Fruit fly (Drosophila melanogaster) whole organism, prepupa: ENCODE data around the gene dati.

Experiments used
- CG10631 ChIP-seq: fragments of 200-800 bp; sonication (Bioruptor generic); optimal IDR thresholded peaks from 2 replicates; lab custom pipeline; 2016; ENCODE audit warnings: missing biosample characterization, missing genetic modification characterization
- CG10669 ChIP-seq: fragments of 200-800 bp; sonication (Bioruptor generic); optimal IDR thresholded peaks from 3 replicates; lab custom pipeline; 2018; ENCODE audit warnings: missing biosample characterization, mild to moderate bottlenecking, missing genetic modification characterization, moderate library complexity
- CG11294 ChIP-seq: fragments of 200-800 bp; sonication (Bioruptor generic); IDR thresholded peaks from 2 replicates; pipeline ENCODE4 v1.3.6; 2022; ENCODE audit warnings: missing biosample characterization, missing genetic modification characterization
- CG11762 ChIP-seq: fragments of 200-800 bp; sonication (Bioruptor generic); optimal IDR thresholded peaks from 3 replicates; lab custom pipeline; 2016; ENCODE audit warnings: missing biosample characterization, missing genetic modification characterization; ENCODE audit not compliant: insufficient read depth
- CG16779 ChIP-seq: fragments of 200-800 bp; sonication (Bioruptor generic); optimal IDR thresholded peaks from 3 replicates; lab custom pipeline; 2017; ENCODE audit warnings: missing biosample characterization, mild to moderate bottlenecking, missing genetic modification characterization
- CG31627 ChIP-seq: fragments of 200-800 bp; sonication (Bioruptor generic); optimal IDR thresholded peaks from 3 replicates; lab custom pipeline; 2016; ENCODE audit warnings: missing biosample characterization, missing genetic modification characterization
- CG32006 ChIP-seq: fragments of 200-800 bp; sonication (Bioruptor generic); optimal IDR thresholded peaks from 3 replicates; lab custom pipeline; 2017; ENCODE audit warnings: missing biosample characterization, mild to moderate bottlenecking, missing genetic modification characterization
- CG34406 ChIP-seq: fragments of 200-800 bp; sonication (Bioruptor generic); optimal IDR thresholded peaks from 3 replicates; lab custom pipeline; 2016; ENCODE audit warnings: missing biosample characterization, missing genetic modification characterization
- CG3919 ChIP-seq: fragments of 200-800 bp; sonication (Bioruptor generic); optimal IDR thresholded peaks from 3 replicates; lab custom pipeline; 2016; ENCODE audit warnings: missing biosample characterization, missing genetic modification characterization
- CG4318 ChIP-seq: fragments of 200-800 bp; sonication (Bioruptor generic); optimal IDR thresholded peaks from 3 replicates; lab custom pipeline; 2017; ENCODE audit warnings: missing biosample characterization, mild to moderate bottlenecking, missing genetic modification characterization
- CG6163 ChIP-seq: fragments of 200-800 bp; sonication (Bioruptor generic); IDR thresholded peaks from 3 replicates; pipeline ENCODE4 v1.3.6; 2022; ENCODE audit warnings: missing biosample characterization, missing genetic modification characterization
- CG6792 ChIP-seq: fragments of 200-800 bp; sonication (Bioruptor generic); optimal IDR thresholded peaks from 3 replicates; lab custom pipeline; 2016; ENCODE audit warnings: missing biosample characterization, missing genetic modification characterization
- CG6808 ChIP-seq: fragments of 200-800 bp; sonication (Bioruptor generic); optimal IDR thresholded peaks from 3 replicates; lab custom pipeline; 2017; ENCODE audit warnings: missing biosample characterization, missing genetic modification characterization, mild to moderate bottlenecking, moderate library complexity, missing genetic modification reagents
- CG7368 ChIP-seq: fragments of 200-800 bp; sonication (Bioruptor generic); optimal IDR thresholded peaks from 3 replicates; lab custom pipeline; 2016; ENCODE audit warnings: missing biosample characterization, missing genetic modification characterization
- CG8119 ChIP-seq: fragments of 200-800 bp; sonication (Bioruptor generic); IDR thresholded peaks from 3 replicates; pipeline ENCODE4 v1.3.6; 2022; ENCODE audit warnings: missing biosample characterization, missing genetic modification characterization
- CG9139 ChIP-seq: fragments of 200-800 bp; sonication (Bioruptor generic); optimal IDR thresholded peaks from 3 replicates; lab custom pipeline; 2017; ENCODE audit warnings: missing biosample characterization, mild to moderate bottlenecking, missing genetic modification characterization
- Eip75B ChIP-seq: fragments of 200-800 bp; sonication (Bioruptor generic); optimal IDR thresholded peaks from 3 replicates; lab custom pipeline; 2016; ENCODE audit warnings: missing biosample characterization, missing genetic modification characterization
- Eip93F ChIP-seq: fragments of 200-800 bp; sonication (Bioruptor generic); optimal IDR thresholded peaks from 2 replicates; lab custom pipeline; 2016; ENCODE audit warnings: missing biosample characterization, mild to moderate bottlenecking, missing genetic modification characterization
- Ets21C ChIP-seq: fragments of 200-800 bp; sonication (Bioruptor generic); optimal IDR thresholded peaks from 3 replicates; lab custom pipeline; 2016; ENCODE audit warnings: missing biosample characterization, missing genetic modification characterization
- Ets96B ChIP-seq: fragments of 200-800 bp; optimal IDR thresholded peaks from 2 replicates; lab custom pipeline; 2019; ENCODE audit warnings: missing biosample characterization, mild to moderate bottlenecking, missing genetic modification characterization, moderate library complexity
- Hr38 ChIP-seq: sonication (Bioruptor generic); optimal IDR thresholded peaks from 2 replicates; lab custom pipeline; 2016; ENCODE audit warnings: missing biosample characterization, missing genetic modification characterization
- Hr4 ChIP-seq: fragments of 200-800 bp; sonication (Bioruptor generic); optimal IDR thresholded peaks from 3 replicates; lab custom pipeline; 2016; ENCODE audit warnings: missing biosample characterization, missing genetic modification characterization
- Lpt ChIP-seq: fragments of 200-800 bp; sonication (Bioruptor generic); optimal IDR thresholded peaks from 3 replicates; lab custom pipeline; 2016; ENCODE audit warnings: missing biosample characterization, missing genetic modification characterization
- Met ChIP-seq: fragments of 200-800 bp; sonication (Bioruptor generic); optimal IDR thresholded peaks from 3 replicates; lab custom pipeline; 2016; ENCODE audit warnings: missing biosample characterization, missing genetic modification characterization
- OdsH ChIP-seq: fragments of 200-800 bp; sonication (Bioruptor generic); optimal IDR thresholded peaks from 3 replicates; lab custom pipeline; 2016; ENCODE audit warnings: missing biosample characterization, missing genetic modification characterization
- Smox ChIP-seq: fragments of 200-800 bp; sonication (Bioruptor generic); optimal IDR thresholded peaks from 3 replicates; lab custom pipeline; 2016; ENCODE audit warnings: missing biosample characterization, missing genetic modification characterization
- Sox14 ChIP-seq: fragments of 200-800 bp; sonication (Bioruptor generic); optimal IDR thresholded peaks from 3 replicates; lab custom pipeline; 2016; ENCODE audit warnings: missing biosample characterization, missing genetic modification characterization
- achi ChIP-seq: fragments of 200-800 bp; sonication (Bioruptor generic); optimal IDR thresholded peaks from 3 replicates; lab custom pipeline; 2016; ENCODE audit warnings: missing biosample characterization, missing genetic modification characterization
- dac ChIP-seq: fragments of 200-800 bp; sonication (Bioruptor generic); optimal IDR thresholded peaks from 2 replicates; lab custom pipeline; 2017; ENCODE audit warnings: missing biosample characterization, mild to moderate bottlenecking, missing genetic modification characterization
- dsx ChIP-seq: fragments of 200-800 bp; optimal IDR thresholded peaks from 3 replicates; lab custom pipeline; 2019; ENCODE audit warnings: missing biosample characterization, mild to moderate bottlenecking, missing genetic modification characterization, moderate library complexity; ENCODE audit not compliant: poor library complexity, severe bottlenecking
- esn ChIP-seq: fragments of 200-800 bp; sonication (Bioruptor generic); optimal IDR thresholded peaks from 2 replicates; lab custom pipeline; 2016; ENCODE audit warnings: missing biosample characterization, mild to moderate bottlenecking, missing genetic modification characterization, moderate library complexity
- fkh ChIP-seq: fragments of 200-800 bp; sonication (Bioruptor generic); optimal IDR thresholded peaks from 3 replicates; lab custom pipeline; 2017; ENCODE audit warnings: missing biosample characterization, mild to moderate bottlenecking, missing genetic modification characterization, moderate library complexity
- lz ChIP-seq: fragments of 200-800 bp; sonication (Bioruptor generic); optimal IDR thresholded peaks from 3 replicates; lab custom pipeline; 2016; ENCODE audit warnings: missing biosample characterization, missing genetic modification characterization
- pdm3 ChIP-seq: fragments of 200-800 bp; sonication (Bioruptor generic); optimal IDR thresholded peaks from 3 replicates; lab custom pipeline; 2016; ENCODE audit warnings: missing biosample characterization, missing genetic modification characterization
- spab ChIP-seq: fragments of 200-800 bp; sonication (Bioruptor generic); optimal IDR thresholded peaks from 2 replicates; lab custom pipeline; 2017; ENCODE audit warnings: missing biosample characterization, mild to moderate bottlenecking, missing genetic modification characterization, missing genetic modification reagents
- svp ChIP-seq: fragments of 200-800 bp; sonication (Bioruptor generic); peaks from one replicate; lab custom pipeline; 2016; ENCODE audit warnings: missing biosample characterization, missing genetic modification characterization
- vri ChIP-seq: fragments of 200-800 bp; sonication (Bioruptor generic); optimal IDR thresholded peaks from 3 replicates; lab custom pipeline; 2016; ENCODE audit warnings: missing biosample characterization, mild to moderate bottlenecking, missing genetic modification characterization

Gene dati

DNA sequence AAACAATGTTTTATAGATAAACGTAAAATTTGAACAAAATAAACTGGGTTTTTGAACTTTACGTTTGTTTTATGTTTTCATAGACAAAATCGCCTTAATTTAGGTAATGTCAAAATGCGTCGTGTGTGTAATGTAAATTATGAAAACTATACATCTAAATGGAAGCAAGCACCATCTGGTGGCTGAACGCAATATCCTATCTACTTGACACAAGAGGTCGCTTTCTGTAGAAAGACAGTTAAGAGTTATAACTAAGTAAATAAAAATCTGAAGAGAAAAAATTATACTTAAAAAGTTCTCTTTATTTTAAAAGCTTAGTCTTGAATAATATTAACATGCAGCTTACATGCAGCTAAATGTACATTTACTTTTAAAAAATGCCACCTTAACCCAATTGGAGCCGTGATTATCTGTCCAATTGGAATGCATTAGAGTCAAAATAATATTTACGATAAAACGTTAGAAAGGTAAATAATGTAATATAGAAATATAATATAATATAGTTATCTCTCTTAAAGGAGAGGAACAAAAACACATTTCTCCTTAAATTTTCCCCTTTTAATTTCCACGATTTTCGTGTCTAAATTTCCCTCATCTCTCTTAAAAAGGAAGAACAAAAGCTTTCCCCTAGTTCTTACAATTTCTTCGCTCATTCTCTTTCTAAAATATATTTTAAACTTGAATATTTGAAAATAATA, 29.4 kb upstream of the dati start (continued):
- no peak for TF ChIP-seq spab (GFP tag; lab: Kevin White, UChicago)
- peak; percentile 69 for TF ChIP-seq achi (GFP tag; lab: Kevin White, UChicago)
- peak; percentile 91 for TF ChIP-seq CG31627 (GFP tag; lab: Kevin White, UChicago)
- peak; percentile 99 for TF ChIP-seq fkh (GFP tag; lab: Kevin White, UChicago)
- peak; percentile 86 for TF ChIP-seq OdsH (GFP tag; lab: Kevin White, UChicago)
- TF ChIP-seq vri (GFP tag; lab: Kevin White, UChicago) = no peak
- peak; percentile 65 for TF ChIP-seq Smox (GFP tag; lab: Kevin White, UChicago)
- peak; percentile 92 for TF ChIP-seq CG3919 (GFP tag; lab: Kevin White, UChicago)
- peak; percentile 89 for TF ChIP-seq lz
- TF ChIP-seq, all 60 proteins: peak for 41

DNA sequence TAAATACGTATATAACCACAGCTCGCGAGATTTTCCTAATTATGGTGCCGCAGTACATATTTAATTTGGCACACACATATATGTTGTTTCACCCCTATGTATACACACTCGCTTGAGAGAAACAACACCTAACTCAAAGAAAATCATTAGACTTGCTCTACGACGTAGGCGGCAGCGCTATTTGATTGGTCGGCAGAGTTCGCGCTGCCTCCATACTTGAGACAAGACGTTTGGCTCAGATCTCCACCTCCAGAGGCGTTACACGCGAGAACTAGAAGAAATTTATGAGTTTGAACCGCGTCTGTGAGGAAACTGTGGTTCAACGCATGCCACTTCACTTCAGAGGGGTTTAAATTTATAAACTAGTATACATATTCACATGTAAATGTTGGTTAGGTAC, 27.9 kb upstream of the dati start:
- TF ChIP-seq Smox (GFP tag; lab: Kevin White, UChicago) (no peak), CG6808 (GFP tag; lab: Kevin White, UChicago) (no peak)

DNA sequence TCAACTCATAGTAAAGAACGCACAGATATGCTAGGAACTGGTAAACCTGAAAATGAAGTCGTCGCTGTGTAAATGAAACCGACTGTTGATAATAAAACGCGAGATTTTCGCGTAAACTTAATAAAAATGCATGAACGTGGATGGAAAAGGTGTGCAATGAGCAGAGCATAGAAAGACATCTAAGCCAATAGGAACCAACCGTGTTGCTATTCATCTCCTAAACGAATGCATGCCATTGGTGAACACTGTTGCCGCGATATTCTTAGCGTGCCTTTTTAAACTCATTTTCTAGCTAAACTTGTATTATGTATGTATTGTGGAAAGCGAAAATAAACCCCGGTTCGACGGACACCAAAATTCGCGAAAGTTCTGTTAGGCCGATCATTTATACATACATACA, 26.4 kb upstream of the dati start:
- TF ChIP-seq Hr4 = no peak
- no peak for TF ChIP-seq Hr38 (GFP tag; lab: Kevin White, UChicago)
- TF ChIP-seq CG9139 (GFP tag; lab: Kevin White, UChicago) = no peak
- no peak for TF ChIP-seq CG32006
- TF ChIP-seq CG31627 (GFP tag; lab: Kevin White, UChicago) = no peak
- no peak for TF ChIP-seq Eip93F (GFP tag; lab: Kevin White, UChicago)
- no peak for TF ChIP-seq CG7368 (GFP tag; lab: Kevin White, UChicago)
- no peak for TF ChIP-seq pdm3 (GFP tag; lab: Kevin White, UChicago)
- TF ChIP-seq dsx (GFP tag; lab: Kevin White, UChicago) = no peak
- no peak for TF ChIP-seq Met (GFP tag; lab: Kevin White, UChicago)
- TF ChIP-seq CG6163 = no peak
- no peak for TF ChIP-seq CG10669 (GFP tag; lab: Kevin White, UChicago)
- no peak for TF ChIP-seq esn (GFP tag; lab: Kevin White, UChicago)
- no peak for TF ChIP-seq CG16779 (tag; lab: Kevin White, UChicago)
- no peak for TF ChIP-seq CG8119 (GFP tag; lab: Robert Waterston, UW)

DNA sequence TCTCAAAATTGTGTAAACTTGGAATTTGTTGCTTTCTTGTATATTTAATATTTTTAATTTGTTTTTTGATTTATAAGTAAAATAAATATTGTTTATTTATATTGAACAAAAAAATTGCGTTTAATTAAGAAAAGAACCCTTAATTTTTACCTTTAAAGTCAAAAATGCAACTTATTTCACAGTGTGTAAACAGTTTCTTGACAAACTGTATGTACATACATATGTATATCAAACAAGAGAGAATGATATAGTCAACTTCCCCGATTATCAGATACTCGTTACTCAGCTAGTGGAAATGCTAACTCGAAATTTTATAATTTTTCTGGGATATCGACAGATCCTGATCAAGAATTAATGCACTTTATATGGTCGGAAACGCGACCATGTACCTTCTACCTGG, 25.6 kb upstream of the dati start:
- TF ChIP-seq Eip93F (GFP tag; lab: Kevin White, UChicago) (no peak), Met (GFP tag; lab: Kevin White, UChicago) (no peak), Eip75B (no peak), Ets96B (tag; lab: Kevin White, UChicago) (no peak), CG10631 (GFP tag; lab: Kevin White, UChicago) (no peak), CG4318 (no peak), CG6792 (GFP tag; lab: Kevin White, UChicago) (no peak), dsx (GFP tag; lab: Kevin White, UChicago) (no peak), Lpt (GFP tag; lab: Kevin White, UChicago) (no peak), Ets21C (no peak)

DNA sequence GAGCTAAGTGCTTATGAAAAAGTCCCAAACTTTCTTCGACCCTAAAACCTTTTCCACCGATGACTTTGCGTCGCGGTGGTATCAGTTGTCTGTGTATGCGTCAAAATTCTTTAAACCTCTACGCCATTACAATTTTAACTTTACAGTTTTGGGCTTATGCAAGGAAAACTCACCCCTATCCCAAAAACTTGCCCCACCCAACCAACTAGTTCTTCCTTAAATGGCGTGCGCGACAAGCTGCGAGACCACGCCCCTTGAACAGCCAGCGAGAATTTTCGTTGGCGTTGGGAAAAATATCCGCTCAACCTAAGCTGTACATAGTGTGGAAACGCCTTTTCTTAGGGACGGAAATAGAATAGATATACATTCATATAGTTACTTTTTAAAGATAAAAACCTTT, 23.3 kb upstream of the dati start:
- TF ChIP-seq Eip93F (GFP tag; lab: Kevin White, UChicago) (no peak), Sox14 (no peak), spab (GFP tag; lab: Kevin White, UChicago) (no peak), svp (GFP tag; lab: Kevin White, UChicago) (no peak), CG10631 (GFP tag; lab: Kevin White, UChicago) (no peak), CG11762 (no peak), dac (GFP tag; lab: Kevin White, UChicago) (no peak), CG10669 (GFP tag; lab: Kevin White, UChicago) (no peak), OdsH (GFP tag; lab: Kevin White, UChicago) (no peak), CG6163 (no peak), CG11294 (no peak), CG8119 (GFP tag; lab: Robert Waterston, UW) (no peak), esn (GFP tag; lab: Kevin White, UChicago) (no peak), CG16779 (tag; lab: Kevin White, UChicago) (no peak), Hr38 (GFP tag; lab: Kevin White, UChicago) (no peak), CG34406 (GFP tag; lab: Kevin White, UChicago) (no peak), dsx (GFP tag; lab: Kevin White, UChicago) (no peak), CG6808 (GFP tag; lab: Kevin White, UChicago) (no peak)
